Worm (Caenorhabditis elegans) whole organism, L3 larva: ENCODE data around the gene lgc-47.
A peak's percentile ranks its signal among the peaks of the same experiment; 100 is the strongest.

ENCODE experiments used
- ZK546.5 ChIP-seq: sonication (generic microtip); optimal IDR thresholded peaks from 2 replicates; lab custom pipeline; 2017; ENCODE audit warnings: missing biosample characterization, missing genetic modification characterization
- aly-2 ChIP-seq: fragments of 150-350 bp; optimal IDR thresholded peaks from 2 replicates; lab custom pipeline; 2014; ENCODE audit warnings: missing biosample characterization, missing genetic modification characterization
- ama-1 ChIP-seq: fragments of 150-350 bp; optimal IDR thresholded peaks from 2 replicates; lab custom pipeline; 2018
- ceh-16 ChIP-seq: sonication (generic microtip); optimal IDR thresholded peaks from 2 replicates; lab custom pipeline; 2017; ENCODE audit warnings: missing biosample characterization, missing genetic modification characterization
- ceh-28 ChIP-seq: fragments of 150-350 bp; optimal IDR thresholded peaks from 2 replicates; lab custom pipeline; 2014; ENCODE audit warnings: missing biosample characterization, missing genetic modification reagents, missing genetic modification characterization
- ceh-82 ChIP-seq: fragments of 150-350 bp; optimal IDR thresholded peaks from 2 replicates; lab custom pipeline; 2014; ENCODE audit warnings: missing biosample characterization, missing genetic modification characterization
- ceh-9 ChIP-seq: sonication (generic microtip); optimal IDR thresholded peaks from 2 replicates; lab custom pipeline; 2018; ENCODE audit warnings: missing biosample characterization, missing genetic modification characterization
- daf-12 ChIP-seq: fragments of 150-350 bp; optimal IDR thresholded peaks from 2 replicates; lab custom pipeline; 2014; ENCODE audit warnings: missing biosample characterization, missing genetic modification reagents, missing genetic modification characterization
- egl-27 ChIP-seq: sonication (generic microtip); optimal IDR thresholded peaks from 4 replicates; lab custom pipeline; 2017; ENCODE audit warnings: missing biosample characterization, missing genetic modification reagents, missing genetic modification characterization
- egl-5 ChIP-seq: fragments of 150-350 bp; optimal IDR thresholded peaks from 2 replicates; lab custom pipeline; 2017; ENCODE audit warnings: missing biosample characterization, missing genetic modification reagents, missing genetic modification characterization, inconsistent platforms
- elt-2 ChIP-seq: sonication (generic microtip); optimal IDR thresholded peaks from 2 replicates; lab custom pipeline; 2016; ENCODE audit warnings: missing genetic modification reagents, mild to moderate bottlenecking, missing genetic modification characterization, missing compliant biosample characterization
- elt-3 ChIP-seq, 3 experiments: fragments of 150-350 bp in 1 of 3; sonication (generic microtip) in 2 of 3; optimal IDR thresholded peaks; 2 replicates in 2 of 3; 4 replicates in 1 of 3; lab custom pipeline; 2014 to 2017; ENCODE audit warnings: missing biosample characterization in 3 of 3, missing genetic modification characterization in 3 of 3
- eor-1 ChIP-seq, 2 experiments: fragments of 150-350 bp; optimal IDR thresholded peaks; 2 replicates each; lab custom pipeline; 2014 to 2018; ENCODE audit warnings: missing biosample characterization in 2 of 2, missing genetic modification characterization in 2 of 2
- fkh-10 ChIP-seq: sonication (generic microtip); optimal IDR thresholded peaks from 2 replicates; lab custom pipeline; 2017; ENCODE audit warnings: missing biosample characterization, missing genetic modification reagents, missing genetic modification characterization
- fkh-2 ChIP-seq: fragments of 150-350 bp; optimal IDR thresholded peaks from 2 replicates; lab custom pipeline; 2014; ENCODE audit warnings: missing biosample characterization, missing genetic modification reagents, missing genetic modification characterization
- fos-1 ChIP-seq: fragments of 150-350 bp; optimal IDR thresholded peaks from 2 replicates; lab custom pipeline; 2014; ENCODE audit warnings: missing biosample characterization, missing genetic modification characterization
- jun-1 ChIP-seq: fragments of 150-350 bp; optimal IDR thresholded peaks from 2 replicates; lab custom pipeline; 2014; ENCODE audit warnings: missing biosample characterization, missing genetic modification reagents, missing genetic modification characterization
- lin-15B ChIP-seq: fragments of 150-350 bp; optimal IDR thresholded peaks from 2 replicates; lab custom pipeline; 2014; ENCODE audit warnings: missing biosample characterization, missing genetic modification characterization
- lin-39 ChIP-seq: fragments of 150-350 bp; optimal IDR thresholded peaks from 2 replicates; lab custom pipeline; 2018; ENCODE audit warnings: missing biosample characterization, missing genetic modification reagents, missing genetic modification characterization
- lsy-12 ChIP-seq: sonication (generic microtip); optimal IDR thresholded peaks from 2 replicates; lab custom pipeline; 2016; ENCODE audit warnings: mild to moderate bottlenecking, missing genetic modification characterization, missing compliant biosample characterization
- mdl-1 ChIP-seq: fragments of 150-350 bp; optimal IDR thresholded peaks from 2 replicates; lab custom pipeline; 2014; ENCODE audit warnings: missing biosample characterization, missing genetic modification characterization
- mml-1 ChIP-seq: fragments of 150-350 bp; sonication (generic microtip); optimal IDR thresholded peaks from 3 replicates; lab custom pipeline; 2014; ENCODE audit warnings: missing biosample characterization, missing genetic modification characterization
- nfya-1 ChIP-seq: sonication (generic microtip); optimal IDR thresholded peaks from 2 replicates; lab custom pipeline; 2017; ENCODE audit warnings: missing genetic modification characterization, mild to moderate bottlenecking, missing compliant biosample characterization, antibody characterized with exemption, moderate library complexity; ENCODE audit not compliant: insufficient read depth
- nhr-11 ChIP-seq: fragments of 150-350 bp; optimal IDR thresholded peaks from 2 replicates; lab custom pipeline; 2014; ENCODE audit warnings: missing biosample characterization, missing genetic modification characterization
- nhr-12 ChIP-seq: fragments of 150-350 bp; optimal IDR thresholded peaks from 2 replicates; lab custom pipeline; 2014; ENCODE audit warnings: missing biosample characterization, missing genetic modification characterization
- nhr-23 ChIP-seq: fragments of 150-350 bp; optimal IDR thresholded peaks from 2 replicates; lab custom pipeline; 2014; ENCODE audit warnings: missing biosample characterization, missing genetic modification reagents, missing genetic modification characterization
- nhr-237 ChIP-seq: fragments of 150-350 bp; optimal IDR thresholded peaks from 2 replicates; lab custom pipeline; 2014; ENCODE audit warnings: missing biosample characterization, missing genetic modification characterization
- nhr-25 ChIP-seq: sonication (generic microtip); optimal IDR thresholded peaks from 2 replicates; lab custom pipeline; 2017; ENCODE audit warnings: missing biosample characterization, missing genetic modification characterization
- nhr-28 ChIP-seq: fragments of 150-350 bp; optimal IDR thresholded peaks from 2 replicates; lab custom pipeline; 2014; ENCODE audit warnings: missing biosample characterization, missing genetic modification characterization
- nhr-43 ChIP-seq: sonication (generic microtip); optimal IDR thresholded peaks from 2 replicates; lab custom pipeline; 2016; ENCODE audit warnings: mild to moderate bottlenecking, missing genetic modification characterization, missing compliant biosample characterization; ENCODE audit not compliant: poor library complexity, severe bottlenecking
- nhr-76 ChIP-seq: fragments of 150-350 bp; sonication (generic microtip); optimal IDR thresholded peaks from 5 replicates; lab custom pipeline; 2014; ENCODE audit warnings: missing biosample characterization, missing genetic modification characterization
- pha-4 ChIP-seq: fragments of 150-350 bp; optimal IDR thresholded peaks from 2 replicates; lab custom pipeline; 2014; ENCODE audit warnings: missing biosample characterization, missing genetic modification reagents, missing genetic modification characterization

The lgc-47 gene

ce11 chrX:9822173-9822572, 14.7 kb upstream of the lgc-47 start, which contains the start of gene dpy-22:
Gene dpy-22, minus strand, starts transcription at chrX:9822273.
- TF ChIP-seq nhr-28 (tag; lab: Kevin White, UChicago): no peak
- no peak for TF ChIP-seq nhr-25
- no peak for TF ChIP-seq ceh-9 (tag; lab: Kevin White, UChicago)
- no peak for TF ChIP-seq ceh-82 (tag; lab: Kevin White, UChicago)
- TF ChIP-seq egl-5 (tag; lab: Kevin White, UChicago): no peak
- TF ChIP-seq ceh-16 (tag; lab: Kevin White, UChicago): no peak
- TF ChIP-seq nfya-1 (tag; lab: Kevin White, UChicago): no peak
- TF ChIP-seq lin-15B (tag; lab: Kevin White, UChicago): no peak
- no peak for TF ChIP-seq fkh-2 (tag; lab: Kevin White, UChicago)
- no peak for TF ChIP-seq eor-1 (tag; optimal IDR thresholded peaks at IDR 0.05; lab: Kevin White, UChicago)
- no peak for TF ChIP-seq nhr-76 (tag; lab: Kevin White, UChicago)
- TF ChIP-seq egl-27 (tag; lab: Kevin White, UChicago): no peak
- no peak for TF ChIP-seq daf-12 (tag; lab: Kevin White, UChicago)
- no peak for TF ChIP-seq ceh-28 (tag; lab: Kevin White, UChicago)
- no peak for TF ChIP-seq nhr-23 (tag; lab: Kevin White, UChicago)

ce11 chrX:9814132-9814811, 6.8 kb upstream of the lgc-47 start:
- no peak for TF ChIP-seq nfya-1 (tag; lab: Kevin White, UChicago)
- TF ChIP-seq lin-39: peak; percentile 49
- TF ChIP-seq, all 47 proteins: peak for 1

ce11 chrX:9805426-9805825, 2.0 kb downstream of the lgc-47 start:
- TF ChIP-seq mdl-1 (tag; lab: Kevin White, UChicago) (no peak), ama-1 (lab: Kevin White, UChicago) (no peak), nhr-25 (no peak), nhr-11 (tag; lab: Kevin White, UChicago) (no peak), ceh-9 (tag; lab: Kevin White, UChicago) (no peak), elt-2 (tag; lab: Kevin White, UChicago) (no peak), fkh-10 (GFP tag; lab: Kevin White, UChicago) (peak; percentile 80)
- TF ChIP-seq, all 47 proteins: peak for 1

ce11 chrX:9804735-9805134, 2.7 kb downstream of the lgc-47 start:
- TF ChIP-seq nhr-237 (tag; lab: Kevin White, UChicago) (no peak), nhr-43 (tag; lab: Kevin White, UChicago) (no peak), jun-1 (tag; lab: Kevin White, UChicago) (no peak), elt-2 (tag; lab: Kevin White, UChicago) (no peak)

- TF ChIP-seq fkh-10 (GFP tag; lab: Kevin White, UChicago) (peak; percentile 91), lin-39 (no peak), lin-15B (tag; lab: Kevin White, UChicago) (no peak), nhr-76 (tag; lab: Kevin White, UChicago) (no peak), pha-4 (tag; lab: Kevin White, UChicago) (no peak), ZK546.5 (tag; lab: Kevin White, UChicago) (no peak)
Measured at ce11 chrX:9803603-9804002, 3.9 kb downstream of the lgc-47 start.

- TF ChIP-seq fos-1 (tag; lab: Kevin White, UChicago) (no peak), fkh-10 (GFP tag; lab: Kevin White, UChicago) (peak; percentile 35), lin-39 (peak; percentile 83), nfya-1 (tag; lab: Kevin White, UChicago) (peak; percentile 13), daf-12 (tag; lab: Kevin White, UChicago) (no peak), ama-1 (lab: Kevin White, UChicago) (no peak)
Measured at ce11 chrX:9798530-9798929, 8.9 kb downstream of the lgc-47 start, which contains the start of gene F36G3.3. Gene F36G3.3, plus strand, starts transcription at chrX:9798835.

- TF ChIP-seq nhr-43 (tag; lab: Kevin White, UChicago) (no peak), nfya-1 (tag; lab: Kevin White, UChicago) (no peak), nhr-28 (tag; lab: Kevin White, UChicago) (no peak), aly-2 (tag; lab: Kevin White, UChicago) (no peak), egl-27 (tag; lab: Kevin White, UChicago) (no peak), fos-1 (tag; lab: Kevin White, UChicago) (no peak), elt-3 (tag; optimal IDR thresholded peaks at IDR 0.05; lab: Kevin White, UChicago) (no peak), ceh-28 (tag; lab: Kevin White, UChicago) (no peak), nhr-11 (tag; lab: Kevin White, UChicago) (no peak), nhr-25 (no peak), mml-1 (tag; lab: Kevin White, UChicago) (no peak), nhr-76 (tag; lab: Kevin White, UChicago) (no peak), lsy-12 (tag; lab: Kevin White, UChicago) (no peak), fkh-2 (tag; lab: Kevin White, UChicago) (no peak), nhr-12 (tag; lab: Kevin White, UChicago) (no peak), eor-1 (tag; optimal IDR thresholded peaks at IDR 0.05; lab: Kevin White, UChicago) (no peak), nhr-23 (tag; lab: Kevin White, UChicago) (no peak), fkh-10 (GFP tag; lab: Kevin White, UChicago) (no peak)
Measured at ce11 chrX:9796063-9796462, 11.4 kb downstream of the lgc-47 start.
